Worm (Caenorhabditis elegans) whole organism, late embryonic: ENCODE measurements around the gene srb-11.
A peak's percentile ranks its signal among the peaks of the same experiment; 100 is the strongest.

Experiments used
- Y22D7AL.16 ChIP-seq: sonication (generic microtip); optimal IDR thresholded peaks from 2 replicates; lab custom pipeline; 2016; ENCODE audit warnings: missing genetic modification characterization, missing compliant biosample characterization
- ceh-14 ChIP-seq: sonication (generic microtip); optimal IDR thresholded peaks from 2 replicates; lab custom pipeline; 2016; ENCODE audit warnings: missing genotype, missing genetic modification characterization, missing compliant biosample characterization
- ceh-24 ChIP-seq: sonication (generic microtip); optimal IDR thresholded peaks from 2 replicates; lab custom pipeline; 2016; ENCODE audit warnings: mild to moderate bottlenecking, missing genetic modification characterization, missing compliant biosample characterization
- ceh-48 ChIP-seq: sonication (generic microtip); optimal IDR thresholded peaks from 2 replicates; lab custom pipeline; 2016; ENCODE audit warnings: missing genetic modification characterization, inconsistent platforms, missing compliant biosample characterization
- ceh-6 ChIP-seq: fragments of 200-800 bp; sonication (Bioruptor generic); optimal IDR thresholded peaks from 2 replicates; lab custom pipeline; 2018; ENCODE audit warnings: mild to moderate bottlenecking, missing genetic modification characterization, missing compliant biosample characterization
- che-1 ChIP-seq: sonication (generic microtip); optimal IDR thresholded peaks from 2 replicates; lab custom pipeline; 2016; ENCODE audit warnings: mild to moderate bottlenecking, missing genetic modification characterization, missing compliant biosample characterization
- dmd-4 ChIP-seq: sonication (generic microtip); optimal IDR thresholded peaks from 2 replicates; lab custom pipeline; 2016; ENCODE audit warnings: borderline replicate concordance, missing genetic modification characterization, missing compliant biosample characterization
- dve-1 ChIP-seq: sonication (generic microtip); optimal IDR thresholded peaks from 2 replicates; lab custom pipeline; 2017; ENCODE audit warnings: antibody characterized with exemption, mild to moderate bottlenecking, missing genetic modification characterization, missing compliant biosample characterization
- elt-2 ChIP-seq: sonication (generic microtip); optimal IDR thresholded peaks from 2 replicates; lab custom pipeline; 2016; ENCODE audit warnings: missing genetic modification reagents, missing genetic modification characterization, missing compliant biosample characterization
- elt-4 ChIP-seq: sonication (generic microtip); optimal IDR thresholded peaks from 2 replicates; lab custom pipeline; 2016; ENCODE audit warnings: missing genetic modification characterization, missing compliant biosample characterization
- eyg-1 ChIP-seq: sonication (generic microtip); optimal IDR thresholded peaks from 2 replicates; lab custom pipeline; 2016; ENCODE audit warnings: missing genotype, missing genetic modification characterization, missing compliant biosample characterization
- fax-1 ChIP-seq: sonication (generic microtip); optimal IDR thresholded peaks from 2 replicates; lab custom pipeline; 2016; ENCODE audit warnings: missing genotype, missing genetic modification characterization, missing compliant biosample characterization
- hlh-30 ChIP-seq: sonication (generic microtip); optimal IDR thresholded peaks from 2 replicates; lab custom pipeline; 2017; ENCODE audit warnings: antibody characterized with exemption, missing genetic modification characterization, missing compliant biosample characterization; ENCODE audit not compliant: insufficient read depth
- mec-3 ChIP-seq: sonication (generic microtip); optimal IDR thresholded peaks from 2 replicates; lab custom pipeline; 2016; ENCODE audit warnings: borderline replicate concordance, missing genetic modification characterization, missing compliant biosample characterization
- nfya-1 ChIP-seq: sonication (generic microtip); optimal IDR thresholded peaks from 2 replicates; lab custom pipeline; 2017; ENCODE audit warnings: missing genetic modification characterization, mild to moderate bottlenecking, missing compliant biosample characterization, antibody characterized with exemption, moderate library complexity
- ref-2 ChIP-seq: sonication (generic microtip); optimal IDR thresholded peaks from 2 replicates; lab custom pipeline; 2016; ENCODE audit warnings: missing genetic modification characterization, missing compliant biosample characterization
- syd-9 ChIP-seq: sonication (generic microtip); optimal IDR thresholded peaks from 2 replicates; lab custom pipeline; 2016; ENCODE audit warnings: mild to moderate bottlenecking, missing genetic modification characterization, moderate library complexity, missing compliant biosample characterization
- tbx-2 ChIP-seq: sonication (generic microtip); optimal IDR thresholded peaks from 2 replicates; lab custom pipeline; 2016; ENCODE audit warnings: missing genetic modification characterization, missing compliant biosample characterization
- unc-3 ChIP-seq, 2 experiments: fragments of 200-800 bp in 1 of 2; sonication (Bioruptor generic) in 1 of 2; sonication (generic microtip) in 1 of 2; conservative IDR thresholded peaks in 1 of 2; optimal IDR thresholded peaks in 1 of 2; 2 replicates each; pipeline versions ENCODE4 v1.3.6 to Lab custom; 2016 to 2022; ENCODE audit warnings: missing compliant biosample characterization in 2 of 2, missing genetic modification characterization in 2 of 2, missing genetic modification reagents in 1 of 2
- unc-55 ChIP-seq: sonication (generic microtip); optimal IDR thresholded peaks from 2 replicates; lab custom pipeline; 2017; ENCODE audit warnings: missing biosample characterization, missing genetic modification reagents, missing genetic modification characterization
- unc-86 ChIP-seq: sonication (generic microtip); optimal IDR thresholded peaks from 2 replicates; lab custom pipeline; 2016; ENCODE audit warnings: missing genetic modification characterization, missing compliant biosample characterization
- ztf-16 ChIP-seq: sonication (generic microtip); optimal IDR thresholded peaks from 2 replicates; lab custom pipeline; 2017; ENCODE audit warnings: missing genetic modification characterization, missing compliant biosample characterization

Gene srb-11

DNA sequence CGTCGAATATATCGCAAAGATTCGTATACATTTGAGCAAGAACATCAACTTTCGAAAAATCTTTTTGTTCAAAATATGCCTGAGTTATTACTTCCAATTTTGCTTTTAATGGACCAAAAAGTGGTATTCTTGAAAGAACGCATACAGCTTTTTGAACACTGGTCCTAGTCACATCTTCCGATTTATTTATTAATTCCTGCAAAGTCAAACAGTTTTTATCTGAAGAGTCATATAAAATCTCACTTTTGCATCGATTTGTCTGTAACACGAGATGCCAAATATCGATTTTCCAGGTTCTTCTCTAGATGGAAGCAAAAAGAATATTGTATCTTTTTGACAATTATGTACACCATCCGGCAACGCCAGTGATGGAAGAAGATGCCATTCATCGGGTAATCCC lies 42.9 kb downstream of the srb-11 start:
- TF ChIP-seq elt-4 (tag; lab: Kevin White, UChicago), result no peak
- no peak for TF ChIP-seq ceh-6
- no peak for TF ChIP-seq syd-9 (tag; lab: Kevin White, UChicago)

- TF ChIP-seq elt-2 (tag; lab: Kevin White, UChicago) (peak; percentile 39), fax-1 (tag; lab: Kevin White, UChicago) (no peak), dve-1 (tag; lab: Kevin White, UChicago) (no peak), hlh-30 (tag; lab: Kevin White, UChicago) (peak; percentile 18), nfya-1 (no peak)
Observed at ce11 chrIII:6447521-6447920, 45.2 kb downstream of the srb-11 start.

DNA sequence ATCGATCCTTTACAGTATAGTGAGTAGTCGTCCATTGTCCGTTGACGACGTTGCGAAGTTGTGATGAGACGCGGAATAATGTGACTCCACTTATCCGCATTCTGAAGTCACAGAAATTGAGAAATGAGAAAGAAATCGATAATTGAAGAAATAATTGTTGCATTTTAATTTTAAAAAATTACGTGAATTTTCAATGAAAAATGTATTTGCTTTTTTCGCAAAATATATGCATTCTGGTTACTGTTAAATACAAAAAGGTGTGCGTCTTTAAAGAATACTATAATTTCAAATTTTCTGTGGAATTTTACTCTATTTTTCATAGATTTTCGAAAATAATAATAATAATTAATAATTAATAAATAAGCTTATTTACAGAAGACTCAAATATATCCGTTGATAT lies 45.9 kb downstream of the srb-11 start, which contains the start of gene let-721:
Gene let-721, minus strand, starts transcription at position 101 of the 400 bp plus-strand sequence.
- TF ChIP-seq unc-3 (GFP tag; conservative IDR thresholded peaks at IDR 0.05; lab: Robert Waterston, UW) (no peak), unc-3 (tag; optimal IDR thresholded peaks at IDR 0.05; lab: Kevin White, UChicago) (no peak), ceh-24 (tag; lab: Kevin White, UChicago) (no peak), eyg-1 (tag; lab: Kevin White, UChicago) (no peak), ref-2 (tag; lab: Kevin White, UChicago) (no peak), che-1 (tag; lab: Kevin White, UChicago) (no peak), unc-55 (GFP tag; lab: Kevin White, UChicago) (no peak), Y22D7AL.16 (tag; lab: Kevin White, UChicago) (no peak), mec-3 (tag; lab: Kevin White, UChicago) (no peak)

DNA sequence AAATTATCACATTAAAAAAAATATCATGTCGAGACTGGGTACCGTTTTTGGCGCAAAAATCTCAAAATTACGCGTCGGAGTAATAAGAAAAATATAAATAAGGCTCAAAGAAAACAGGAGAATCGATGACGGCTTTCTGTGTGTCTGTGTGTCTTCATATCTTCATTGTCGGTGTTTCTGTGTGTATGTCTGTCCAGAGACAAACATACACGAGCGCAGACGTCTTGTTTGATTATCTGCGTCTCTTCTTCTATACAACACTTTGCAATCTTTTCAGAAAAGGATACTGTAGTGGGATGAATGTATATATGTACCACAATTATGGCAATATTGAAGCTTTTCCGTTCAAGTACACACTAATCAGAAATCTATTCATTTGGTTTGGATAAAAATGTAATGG lies 48.4 kb downstream of the srb-11 start, which contains the start of gene C05D11.13:
Gene C05D11.13, minus strand, starts transcription at position 252 of the 400 bp plus-strand sequence.
- TF ChIP-seq unc-55 (GFP tag; lab: Kevin White, UChicago) (peak; percentile 41), ref-2 (tag; lab: Kevin White, UChicago) (peak; percentile 28), unc-86 (tag; lab: Kevin White, UChicago) (peak; percentile 4), dmd-4 (tag; lab: Kevin White, UChicago) (no peak), ztf-16 (no peak), ceh-48 (no peak), tbx-2 (tag; lab: Kevin White, UChicago) (peak; percentile 16), elt-2 (tag; lab: Kevin White, UChicago) (peak; percentile 30), nfya-1 (peak; percentile 6)

ce11 chrIII:6442305-6443125 lies 50.2 kb downstream of the srb-11 start, which contains the start of gene mel-32:
Gene mel-32, minus strand, starts transcription at chrIII:6443000.
- TF ChIP-seq elt-2 (tag; lab: Kevin White, UChicago) (peak; percentile 61), ceh-14 (tag; lab: Kevin White, UChicago) (no peak)
